Fruit fly (Drosophila melanogaster) whole organism: ENCODE measurements around the gene CG7299.

Source experiments
- CG8478 ChIP-seq: fragments of >200 bp; optimal IDR thresholded peaks from 2 replicates; lab custom pipeline; 2018; ENCODE audit warnings: inconsistent platforms
- Dll ChIP-seq: fragments of >200 bp; optimal IDR thresholded peaks from 2 replicates; lab custom pipeline; 2017
- EcR ChIP-seq, 2 experiments: fragments of >200 bp; optimal IDR thresholded peaks; 2 replicates each; lab custom pipeline; 2017; ENCODE audit warnings: missing biosample characterization in 2 of 2, missing genetic modification characterization in 2 of 2, missing genetic modification reagents in 2 of 2
- pan ChIP-seq: fragments of >200 bp; optimal IDR thresholded peaks from 2 replicates; lab custom pipeline; 2017
- psq ChIP-seq: fragments of >200 bp; optimal IDR thresholded peaks from 2 replicates; lab custom pipeline; 2017
- usp ChIP-seq: fragments of >200 bp; optimal IDR thresholded peaks from 2 replicates; lab custom pipeline; 2017; ENCODE audit warnings: missing biosample characterization, missing genetic modification characterization, mixed read lengths

Gene CG7299

DNA sequence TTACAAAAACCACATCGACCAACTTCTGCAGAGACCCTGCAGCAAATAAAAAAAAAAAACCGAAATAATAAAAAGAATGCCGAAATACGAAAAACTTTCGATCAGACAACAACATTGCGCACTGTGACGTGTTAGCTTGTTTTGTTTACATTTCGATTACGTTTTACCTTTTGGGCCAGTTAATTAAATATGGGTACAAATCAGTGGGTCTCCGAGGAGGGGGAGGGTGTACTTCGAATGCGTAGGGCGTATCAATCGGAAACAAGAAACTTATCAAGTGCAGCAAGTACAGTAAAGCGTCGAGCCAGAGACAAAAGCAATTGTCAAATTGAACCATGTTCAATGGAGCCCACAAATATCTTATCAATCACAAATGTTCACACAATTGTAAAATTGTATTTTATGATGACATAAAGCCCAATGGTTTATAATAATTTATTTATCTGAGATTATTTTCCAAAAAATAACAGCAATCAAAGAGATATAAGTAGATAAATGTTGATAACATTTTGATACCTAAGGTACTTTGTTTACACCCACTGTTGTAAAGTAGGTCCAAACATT lies 17.4 kb upstream of the CG7299 start, which contains the start of gene Lip1:
Lip1 (minus strand) TSS at position 46 of the 564 bp plus-strand sequence.
- TF ChIP-seq Dll (lab: Kevin White, UChicago) (no peak), CG8478 (lab: Kevin White, UChicago) (no peak), EcR (GFP tag; optimal IDR thresholded peaks at IDR 0.05; lab: Kevin White, UChicago) (no peak), psq (lab: Kevin White, UChicago) (no peak), usp (GFP tag; lab: Kevin White, UChicago) (no peak), pan (lab: Kevin White, UChicago) (no peak)

DNA sequence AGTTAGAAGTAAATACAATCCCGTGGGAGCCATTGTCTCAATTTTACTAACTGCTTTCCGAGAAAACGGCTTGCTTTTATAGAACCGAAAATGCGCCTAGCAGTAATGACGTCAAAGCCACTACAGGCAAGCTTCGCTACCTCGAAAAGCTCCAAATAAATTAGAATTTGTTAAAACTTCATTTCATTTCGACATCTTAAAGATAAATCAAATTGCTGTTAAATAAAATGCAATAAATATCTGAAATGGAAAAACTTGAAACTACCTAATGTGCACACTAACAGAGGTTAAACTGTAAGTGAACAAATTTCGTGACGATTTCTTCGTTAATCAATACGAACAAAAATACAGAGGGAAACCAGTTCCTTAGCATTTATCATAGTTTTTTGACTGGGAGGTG lies 13.8 kb upstream of the CG7299 start, which contains the start of gene CG7300:
CG7300 (minus strand) TSS at position 52 of the 400 bp plus-strand sequence.
- no peak for TF ChIP-seq Dll (lab: Kevin White, UChicago)
- TF ChIP-seq psq (lab: Kevin White, UChicago) = no peak
- TF ChIP-seq usp (GFP tag; lab: Kevin White, UChicago) = no peak
- no peak for TF ChIP-seq EcR (GFP tag; optimal IDR thresholded peaks at IDR 0.05; lab: Kevin White, UChicago)
- no peak for TF ChIP-seq pan (lab: Kevin White, UChicago)
- no peak for TF ChIP-seq CG8478 (lab: Kevin White, UChicago)

DNA sequence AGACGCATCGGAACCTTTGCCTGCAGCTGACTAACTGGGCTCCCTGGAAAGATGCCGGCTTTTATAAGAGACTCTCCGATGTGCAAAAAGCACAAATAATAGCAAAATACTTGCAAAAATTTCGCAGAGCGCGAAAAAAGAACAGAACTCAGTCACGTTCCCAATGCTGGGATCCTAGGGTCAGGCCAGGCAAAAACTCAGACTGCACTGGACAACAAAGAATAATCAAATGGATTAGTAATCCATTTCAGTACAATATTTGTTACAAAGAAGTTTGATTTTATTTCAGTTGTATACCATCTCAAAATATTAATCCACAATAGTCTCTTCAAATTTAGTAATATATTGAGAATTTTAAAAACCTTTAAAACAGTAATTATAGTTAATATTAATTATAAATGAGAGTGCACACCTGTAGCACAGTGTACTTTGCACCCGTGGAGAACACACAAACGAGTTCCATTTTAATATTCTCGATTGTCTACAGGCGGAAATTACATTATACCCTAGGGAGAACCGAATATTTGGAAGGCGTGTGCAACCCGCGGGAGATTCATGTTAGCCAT lies 9.9 kb upstream of the CG7299 start, which contains the start of gene CG17108:
CG17108 (minus strand) TSS at position 51 of the 566 bp plus-strand sequence.
- TF ChIP-seq psq (lab: Kevin White, UChicago) = no peak
- TF ChIP-seq usp (GFP tag; lab: Kevin White, UChicago) = no peak
- TF ChIP-seq pan (lab: Kevin White, UChicago) = no peak
- no peak for TF ChIP-seq Dll (lab: Kevin White, UChicago)
- no peak for TF ChIP-seq CG8478 (lab: Kevin White, UChicago)
- TF ChIP-seq EcR (GFP tag; optimal IDR thresholded peaks at IDR 0.05; lab: Kevin White, UChicago) = no peak

DNA sequence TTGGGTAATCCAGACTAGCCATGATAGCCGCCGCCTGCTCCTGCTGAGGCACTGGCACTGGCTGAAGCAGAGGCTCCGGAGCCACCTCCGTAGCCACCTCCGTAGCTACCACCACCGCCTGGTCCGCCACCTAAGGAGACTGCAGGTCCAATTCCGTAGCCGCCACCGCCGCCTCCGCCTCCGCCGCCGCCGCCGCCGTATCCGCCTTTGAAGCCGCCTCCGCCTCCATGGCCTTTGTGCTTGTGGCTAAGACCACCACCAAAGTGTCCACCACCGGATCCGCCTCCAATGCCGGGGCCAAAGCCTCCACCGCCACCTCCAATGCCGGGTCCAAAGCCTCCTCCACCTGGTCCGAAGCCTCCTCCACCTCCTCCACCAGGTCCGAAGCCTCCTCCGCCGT lies 8.8 kb upstream of the CG7299 start:
- TF ChIP-seq psq (lab: Kevin White, UChicago) (no peak), Dll (lab: Kevin White, UChicago) (no peak), usp (GFP tag; lab: Kevin White, UChicago) (no peak), EcR (GFP tag; optimal IDR thresholded peaks at IDR 0.05; lab: Kevin White, UChicago) (no peak), pan (lab: Kevin White, UChicago) (no peak), CG8478 (lab: Kevin White, UChicago) (no peak)

- TF ChIP-seq pan (lab: Kevin White, UChicago) = no peak
- no peak for TF ChIP-seq CG8478 (lab: Kevin White, UChicago)
- no peak for TF ChIP-seq psq (lab: Kevin White, UChicago)
- no peak for TF ChIP-seq Dll (lab: Kevin White, UChicago)
- no peak for TF ChIP-seq EcR (GFP tag; optimal IDR thresholded peaks at IDR 0.05; lab: Kevin White, UChicago)
- no peak for TF ChIP-seq usp (GFP tag; lab: Kevin White, UChicago)
Measured at dm6 chr2L:10689221-10690034, 5.2 kb upstream of the CG7299 start, which contains the start of gene CG7294. TSS of gene CG7294 (minus strand) at chr2L:10689271.

dm6 chr2L:10688764-10689163 lies 4.6 kb upstream of the CG7299 start:
- TF ChIP-seq psq (lab: Kevin White, UChicago) = no peak
- no peak for TF ChIP-seq EcR (GFP tag; optimal IDR thresholded peaks at IDR 0.05; lab: Kevin White, UChicago)
- TF ChIP-seq usp (GFP tag; lab: Kevin White, UChicago) = no peak
- TF ChIP-seq CG8478 (lab: Kevin White, UChicago) = no peak
- TF ChIP-seq pan (lab: Kevin White, UChicago) = no peak

- TF ChIP-seq CG8478 (lab: Kevin White, UChicago) (no peak), psq (lab: Kevin White, UChicago) (no peak), usp (GFP tag; lab: Kevin White, UChicago) (no peak), pan (lab: Kevin White, UChicago) (no peak), Dll (lab: Kevin White, UChicago) (no peak), EcR (GFP tag; optimal IDR thresholded peaks at IDR 0.05; lab: Kevin White, UChicago) (no peak)
Measured at dm6 chr2L:10687794-10688185, 3.6 kb upstream of the CG7299 start.

DNA sequence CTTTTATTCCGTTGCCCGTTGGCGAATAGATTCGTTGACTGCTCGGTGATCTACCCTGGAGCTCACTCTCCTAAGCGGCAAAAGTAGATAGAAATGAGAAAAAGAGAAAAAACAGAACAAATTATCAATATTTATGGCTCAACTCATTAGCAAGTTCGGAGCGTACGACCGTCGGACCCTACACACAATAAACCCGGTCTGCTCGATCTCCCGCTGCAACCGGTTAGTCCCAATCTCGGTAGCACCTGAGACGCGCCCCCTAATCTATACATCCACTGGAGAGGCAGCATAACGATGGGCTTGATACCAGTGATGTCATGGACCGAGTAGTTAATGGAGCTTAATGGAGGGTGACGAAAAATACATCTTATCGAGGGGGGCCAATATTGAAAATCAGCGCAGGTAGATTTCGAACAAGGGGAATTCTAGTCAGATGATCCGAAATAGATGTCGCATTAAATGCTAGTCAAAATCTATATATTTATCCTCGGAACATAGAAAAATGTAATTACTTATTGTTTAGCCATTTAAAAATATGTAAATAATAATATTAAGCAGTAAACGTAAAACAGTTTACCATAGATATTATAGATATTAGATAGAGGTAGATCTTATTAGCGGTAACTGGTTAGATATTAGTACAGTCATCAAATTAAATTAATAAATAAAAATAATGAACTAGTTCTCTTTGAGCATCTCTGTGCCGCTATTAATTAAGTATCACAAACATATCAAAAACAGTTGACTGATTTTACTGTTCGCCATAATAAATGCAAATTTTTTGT lies 3.0 kb upstream of the CG7299 start, which contains the start of gene CG7296:
CG7296 (minus strand) TSS at position 58 of the 785 bp plus-strand sequence.
- TF ChIP-seq CG8478 (lab: Kevin White, UChicago) (no peak), pan (lab: Kevin White, UChicago) (no peak), EcR (GFP tag; optimal IDR thresholded peaks at IDR 0.05; lab: Kevin White, UChicago) (no peak), Dll (lab: Kevin White, UChicago) (no peak), usp (GFP tag; lab: Kevin White, UChicago) (no peak), psq (lab: Kevin White, UChicago) (no peak)

dm6 chr2L:10685666-10686065 lies 1.5 kb upstream of the CG7299 start:
- TF ChIP-seq Dll (lab: Kevin White, UChicago) = no peak

DNA sequence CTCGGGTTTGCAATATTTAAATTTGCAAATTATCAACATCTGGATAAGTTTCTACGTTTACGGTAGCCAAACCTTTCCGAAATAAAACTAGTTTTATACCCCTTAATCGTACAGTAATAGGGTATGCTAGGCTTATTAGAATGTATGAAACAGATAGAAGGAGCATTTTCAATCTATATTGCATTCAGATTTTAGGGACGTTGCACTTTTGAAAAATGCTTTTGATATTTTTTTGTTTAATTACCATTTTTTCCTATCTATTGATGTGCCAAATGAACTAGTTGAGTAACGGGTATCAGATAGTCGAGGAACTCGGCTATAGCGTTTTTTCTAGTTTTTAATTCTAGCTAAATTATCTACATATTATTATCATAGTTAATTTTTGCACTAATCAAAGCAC lies 1.3 kb downstream of the CG7299 start:
- no peak for TF ChIP-seq Dll (lab: Kevin White, UChicago)
- TF ChIP-seq psq (lab: Kevin White, UChicago) = no peak
- no peak for TF ChIP-seq usp (GFP tag; lab: Kevin White, UChicago)
- no peak for TF ChIP-seq EcR (GFP tag; optimal IDR thresholded peaks at IDR 0.05; lab: Kevin White, UChicago)
- no peak for TF ChIP-seq pan (lab: Kevin White, UChicago)
- TF ChIP-seq CG8478 (lab: Kevin White, UChicago) = no peak
